Fruit fly (Drosophila melanogaster) whole organism, embryonic: Measurements from ENCODE around the gene CG44362.

ENCODE experiments used
- ATbp ChIP-seq: fragments of 200-800 bp; sonication (Bioruptor generic); optimal IDR thresholded peaks from 2 replicates; lab custom pipeline; 2017; ENCODE audit warnings: missing biosample characterization, mild to moderate bottlenecking, missing genetic modification characterization, missing genetic modification reagents
- Bteb2 ChIP-seq: fragments of 200-800 bp; sonication (Bioruptor generic); optimal IDR thresholded peaks from 2 replicates; lab custom pipeline; 2016; ENCODE audit warnings: missing biosample characterization, missing genetic modification characterization
- CG11247 ChIP-seq: fragments of 200-800 bp; sonication (Bioruptor generic); IDR thresholded peaks from 2 replicates; pipeline ENCODE4 v1.3.6; 2022; ENCODE audit warnings: missing biosample characterization, missing genetic modification characterization
- CG12155 ChIP-seq: fragments of 200-800 bp; sonication (Bioruptor generic); optimal IDR thresholded peaks from 3 replicates; lab custom pipeline; 2016; ENCODE audit warnings: missing biosample characterization, missing genetic modification characterization
- CG12391 ChIP-seq: fragments of 200-800 bp; sonication (Bioruptor generic); optimal IDR thresholded peaks from 3 replicates; lab custom pipeline; 2018; ENCODE audit warnings: missing biosample characterization, mild to moderate bottlenecking, missing genetic modification characterization, moderate library complexity
- CG12769 ChIP-seq: fragments of 200-800 bp; sonication (Bioruptor generic); optimal IDR thresholded peaks from 2 replicates; lab custom pipeline; 2019; ENCODE audit warnings: missing biosample characterization, mild to moderate bottlenecking, missing genetic modification characterization, moderate library complexity
- CG1529 ChIP-seq: fragments of 200-800 bp; sonication (Bioruptor generic); optimal IDR thresholded peaks from 3 replicates; lab custom pipeline; 2018; ENCODE audit warnings: missing biosample characterization, missing genetic modification characterization
- CG16815 ChIP-seq: fragments of 200-800 bp; sonication (Bioruptor generic); optimal IDR thresholded peaks from 3 replicates; lab custom pipeline; 2017; ENCODE audit warnings: missing biosample characterization, mild to moderate bottlenecking, missing genetic modification characterization
- CG18599 ChIP-seq: fragments of 200-800 bp; sonication (Bioruptor generic); optimal IDR thresholded peaks from 3 replicates; lab custom pipeline; 2017; ENCODE audit warnings: missing biosample characterization, missing genetic modification characterization, mild to moderate bottlenecking, moderate library complexity, missing genetic modification reagents
- CG2129 ChIP-seq: fragments of 200-800 bp; sonication (Bioruptor generic); IDR thresholded peaks from 2 replicates; pipeline ENCODE4 v1.3.6; 2022; ENCODE audit warnings: missing biosample characterization, missing genetic modification characterization; ENCODE audit not compliant: partially characterized antibody
- CG2202 ChIP-seq: fragments of 200-800 bp; sonication (Bioruptor generic); optimal IDR thresholded peaks from 2 replicates; lab custom pipeline; 2018; ENCODE audit warnings: missing biosample characterization, mild to moderate bottlenecking, missing genetic modification characterization
- CG31224 ChIP-seq: fragments of 200-800 bp; sonication (Bioruptor generic); IDR thresholded peaks from 2 replicates; pipeline ENCODE4 v1.3.6; 2022; ENCODE audit warnings: missing biosample characterization, missing genetic modification characterization
- CG31441 ChIP-seq: fragments of 200-800 bp; sonication (Bioruptor generic); IDR thresholded peaks from 2 replicates; pipeline ENCODE4 v1.3.6; 2022; ENCODE audit warnings: missing biosample characterization, missing genetic modification characterization
- CG3281 ChIP-seq: fragments of 200-800 bp; sonication (Bioruptor generic); optimal IDR thresholded peaks from 3 replicates; lab custom pipeline; 2017; ENCODE audit warnings: missing biosample characterization, mild to moderate bottlenecking, missing genetic modification characterization
- CG4730 ChIP-seq: fragments of 200-800 bp; sonication (Bioruptor generic); IDR thresholded peaks from 2 replicates; pipeline ENCODE4 v1.3.6; 2022; ENCODE audit warnings: missing biosample characterization, missing genetic modification characterization
- CG5245 ChIP-seq: fragments of 200-800 bp; sonication (Bioruptor generic); optimal IDR thresholded peaks from 3 replicates; lab custom pipeline; 2016; ENCODE audit warnings: missing biosample characterization, missing genetic modification characterization
- CG6813 ChIP-seq: fragments of 200-800 bp; sonication (Bioruptor generic); optimal IDR thresholded peaks from 2 replicates; lab custom pipeline; 2017; ENCODE audit warnings: missing biosample characterization, missing genetic modification characterization, mild to moderate bottlenecking, moderate library complexity, missing genetic modification reagents
- CG8089 ChIP-seq: fragments of 200-800 bp; sonication (Bioruptor generic); optimal IDR thresholded peaks from 3 replicates; lab custom pipeline; 2016; ENCODE audit warnings: missing biosample characterization, missing genetic modification characterization
- CG8281 ChIP-seq: fragments of 200-800 bp; sonication (Bioruptor generic); optimal IDR thresholded peaks from 2 replicates; lab custom pipeline; 2018; ENCODE audit warnings: missing biosample characterization, mild to moderate bottlenecking, missing genetic modification characterization, moderate library complexity
- CG9437 ChIP-seq: fragments of 200-800 bp; sonication (Bioruptor generic); optimal IDR thresholded peaks from 2 replicates; lab custom pipeline; 2018; ENCODE audit warnings: missing biosample characterization, mild to moderate bottlenecking, missing genetic modification characterization
- D19B ChIP-seq: fragments of 200-800 bp; sonication (Bioruptor generic); optimal IDR thresholded peaks from 2 replicates; lab custom pipeline; 2017; ENCODE audit warnings: missing biosample characterization, mild to moderate bottlenecking, missing genetic modification characterization
- Fer3 ChIP-seq: fragments of 200-800 bp; sonication (Bioruptor generic); optimal IDR thresholded peaks from 2 replicates; lab custom pipeline; 2018; ENCODE audit warnings: missing biosample characterization, mild to moderate bottlenecking, missing genetic modification characterization, moderate library complexity
- HLH4C ChIP-seq: fragments of 200-800 bp; sonication (Bioruptor generic); IDR thresholded peaks from 3 replicates; pipeline ENCODE4 v1.3.6; 2022; ENCODE audit warnings: missing biosample characterization, missing genetic modification characterization; ENCODE audit not compliant: partially characterized antibody
- Hr3 ChIP-seq: fragments of 200-800 bp; sonication (Bioruptor generic); optimal IDR thresholded peaks from 3 replicates; lab custom pipeline; 2016; ENCODE audit warnings: missing biosample characterization, missing genetic modification characterization
- Nf-YB ChIP-seq: fragments of 200-800 bp; sonication (Bioruptor generic); optimal IDR thresholded peaks from 3 replicates; lab custom pipeline; 2019; ENCODE audit warnings: missing biosample characterization, mild to moderate bottlenecking, missing genetic modification characterization, moderate library complexity
- Trl ChIP-seq, 3 experiments: fragments of >200 bp in 2 of 3; fragments of 200-800 bp in 1 of 3; sonication (Bioruptor generic) in 1 of 3; optimal IDR thresholded peaks; 2 replicates in 1 of 3; 3 replicates in 2 of 3; lab custom pipeline; 2016 to 2017; ENCODE audit warnings: missing biosample characterization in 1 of 3, missing genetic modification characterization in 1 of 3
- ash1 ChIP-seq: fragments of 200-800 bp; sonication (Bioruptor generic); optimal IDR thresholded peaks from 2 replicates; lab custom pipeline; 2018; ENCODE audit warnings: missing biosample characterization, mild to moderate bottlenecking, missing genetic modification characterization
- bbx ChIP-seq: fragments of 200-800 bp; sonication (Bioruptor generic); IDR thresholded peaks from 2 replicates; pipeline ENCODE4 v1.3.6; 2022; ENCODE audit warnings: missing biosample characterization, missing genetic modification characterization; ENCODE audit not compliant: partially characterized antibody
- chinmo ChIP-seq: fragments of 200-800 bp; sonication (Bioruptor generic); IDR thresholded peaks from 4 replicates; pipeline ENCODE4 v1.3.6; 2022; ENCODE audit warnings: missing biosample characterization, missing genetic modification characterization; ENCODE audit not compliant: partially characterized antibody
- crp ChIP-seq, 2 experiments: fragments of 200-800 bp; sonication (Bioruptor generic); optimal IDR thresholded peaks; 2 replicates in 1 of 2; 3 replicates in 1 of 2; lab custom pipeline; 2017; ENCODE audit warnings: missing biosample characterization in 2 of 2, missing genetic modification characterization in 2 of 2, mild to moderate bottlenecking in 1 of 2, moderate library complexity in 1 of 2
- cwo ChIP-seq: fragments of 200-800 bp; sonication (Bioruptor generic); optimal IDR thresholded peaks from 3 replicates; lab custom pipeline; 2017; ENCODE audit warnings: missing biosample characterization, missing genetic modification characterization, mild to moderate bottlenecking, moderate library complexity, missing genetic modification reagents
- da ChIP-seq: fragments of 200-800 bp; sonication (Bioruptor generic); optimal IDR thresholded peaks from 2 replicates; lab custom pipeline; 2016; ENCODE audit warnings: missing biosample characterization, missing genetic modification characterization
- grau ChIP-seq: fragments of 200-800 bp; optimal IDR thresholded peaks from 3 replicates; lab custom pipeline; 2019; ENCODE audit warnings: missing biosample characterization, mild to moderate bottlenecking, missing genetic modification characterization, moderate library complexity
- hb ChIP-seq: fragments of 200-800 bp; sonication (Bioruptor generic); IDR thresholded peaks from 3 replicates; pipeline ENCODE4 v1.3.6; 2022; ENCODE audit warnings: missing biosample characterization, missing genetic modification characterization; ENCODE audit not compliant: partially characterized antibody
- hkb ChIP-seq, 2 experiments: fragments of 200-800 bp in 1 of 2; fragments of >200 bp in 1 of 2; sonication (Bioruptor generic) in 1 of 2; IDR thresholded peaks in 1 of 2; optimal IDR thresholded peaks in 1 of 2; 2 replicates each; pipeline versions ENCODE4 v1.3.6 to Lab custom; 2017 to 2022; ENCODE audit warnings: missing biosample characterization in 1 of 2, missing genetic modification characterization in 1 of 2
- nerfin-1 ChIP-seq: fragments of 200-800 bp; sonication (Bioruptor generic); optimal IDR thresholded peaks from 3 replicates; lab custom pipeline; 2019; ENCODE audit warnings: missing biosample characterization, mild to moderate bottlenecking, missing genetic modification characterization, moderate library complexity
- otp ChIP-seq: fragments of 200-800 bp; sonication (Bioruptor generic); IDR thresholded peaks from 3 replicates; pipeline ENCODE4, ENCODE4 v1.3.6; 2022; ENCODE audit warnings: missing biosample characterization, missing genetic modification characterization
- pb ChIP-seq: fragments of 200-800 bp; sonication (Bioruptor generic); optimal IDR thresholded peaks from 3 replicates; lab custom pipeline; 2016; ENCODE audit warnings: missing biosample characterization, missing genetic modification characterization
- pita ChIP-seq: fragments of 200-800 bp; sonication (Bioruptor generic); optimal IDR thresholded peaks from 2 replicates; lab custom pipeline; 2017; ENCODE audit warnings: missing biosample characterization, mild to moderate bottlenecking, missing genetic modification characterization
- ranshi ChIP-seq: fragments of 200-800 bp; sonication (Bioruptor generic); IDR thresholded peaks from 2 replicates; pipeline ENCODE4 v1.3.6; 2022; ENCODE audit warnings: missing biosample characterization, missing genetic modification characterization
- sd ChIP-seq: fragments of 200-800 bp; sonication (Bioruptor generic); optimal IDR thresholded peaks from 3 replicates; lab custom pipeline; 2018; ENCODE audit warnings: missing biosample characterization, mild to moderate bottlenecking, missing genetic modification characterization, moderate library complexity
- slbo ChIP-seq: fragments of 200-800 bp; sonication (Bioruptor generic); IDR thresholded peaks from 2 replicates; pipeline ENCODE4 v1.3.6; 2022; ENCODE audit warnings: missing biosample characterization, missing genetic modification characterization
- sqz ChIP-seq: fragments of 200-800 bp; sonication (Bioruptor generic); optimal IDR thresholded peaks from 3 replicates; lab custom pipeline; 2018; ENCODE audit warnings: missing biosample characterization, mild to moderate bottlenecking, missing genetic modification characterization
- stwl ChIP-seq: fragments of 200-800 bp; sonication (Bioruptor generic); optimal IDR thresholded peaks from 3 replicates; lab custom pipeline; 2018; ENCODE audit warnings: missing biosample characterization, mild to moderate bottlenecking, missing genetic modification characterization, moderate library complexity
- unc-4 ChIP-seq: fragments of 200-800 bp; sonication (Bioruptor generic); IDR thresholded peaks from 2 replicates; pipeline ENCODE4 v1.3.6; 2022; ENCODE audit warnings: missing biosample characterization, missing genetic modification characterization; ENCODE audit not compliant: partially characterized antibody
- yki ChIP-seq: fragments of >200 bp; optimal IDR thresholded peaks from 3 replicates; lab custom pipeline; 2018
- zfh2 ChIP-seq: fragments of 200-800 bp; sonication (Bioruptor generic); optimal IDR thresholded peaks from 2 replicates; lab custom pipeline; 2016; ENCODE audit warnings: missing biosample characterization, missing genetic modification characterization

The CG44362 gene

DNA sequence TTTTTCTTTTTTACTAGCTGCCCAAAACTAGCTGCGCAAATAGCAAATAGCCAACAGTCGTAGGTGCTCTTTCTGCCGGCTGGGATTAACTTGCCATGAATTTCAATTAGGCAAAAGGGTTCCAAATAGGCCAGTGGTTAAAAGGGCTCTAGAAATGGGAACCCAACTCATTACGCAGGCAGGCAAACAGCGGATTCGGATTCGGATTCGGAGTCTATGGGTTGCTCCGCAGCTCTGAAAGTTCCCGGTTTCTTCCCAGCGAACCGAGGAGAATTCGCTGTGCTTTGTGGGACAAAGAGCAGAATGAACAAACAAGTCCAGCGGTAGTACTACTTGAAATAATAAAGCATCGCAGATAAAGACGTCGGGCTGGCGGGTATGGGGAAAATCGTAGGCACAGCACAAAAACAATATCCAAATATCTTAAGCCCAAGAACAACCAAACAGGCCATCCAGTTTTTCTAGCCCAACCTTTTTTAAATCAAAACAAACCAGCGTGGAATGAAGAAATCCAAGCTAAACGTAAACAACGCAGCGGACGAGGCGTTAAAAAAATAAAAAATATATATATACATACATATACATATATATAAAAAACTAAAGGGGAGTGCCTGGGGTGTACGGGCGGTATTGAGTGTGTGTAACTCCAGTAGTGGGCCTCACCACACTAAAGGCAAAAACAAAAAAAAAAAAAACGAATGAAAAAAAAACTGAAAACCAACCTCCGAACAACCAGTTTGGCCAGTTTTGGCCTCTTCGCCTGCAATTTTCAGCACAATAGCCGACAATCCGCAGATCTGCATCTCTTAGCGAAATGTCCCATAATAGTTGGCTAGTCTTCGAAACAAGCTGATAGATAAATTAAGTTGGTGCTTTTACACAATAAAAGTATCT is 44.8 kb downstream of the CG44362 start (continued):
- TF ChIP-seq ranshi = no peak
- TF ChIP-seq nerfin-1 = no peak
- TF ChIP-seq CG8089 (GFP tag; lab: Kevin White, UChicago) = no peak
- no peak for TF ChIP-seq da (GFP tag; lab: Kevin White, UChicago)
- no peak for TF ChIP-seq ash1
- TF ChIP-seq stwl (tag; lab: Kevin White, UChicago) = no peak
- no peak for TF ChIP-seq bbx (GFP tag; lab: Robert Waterston, UW)
- no peak for TF ChIP-seq otp (GFP tag; lab: Robert Waterston, UW)
- TF ChIP-seq pita = no peak
- peak; percentile 17 for TF ChIP-seq CG3281 (GFP tag; lab: Kevin White, UChicago)
- TF ChIP-seq CG2129 (GFP tag; lab: Robert Waterston, UW) = no peak
- peak; percentile 30 for TF ChIP-seq sd
- TF ChIP-seq chinmo = 0 out of 4 replicates have a peak, but pooled peaks have one; percentile 31
- no peak for TF ChIP-seq CG5245 (GFP tag; lab: Kevin White, UChicago)
- no peak for TF ChIP-seq HLH4C (GFP tag; lab: Robert Waterston, UW)
- TF ChIP-seq pb = no peak
- no peak for TF ChIP-seq CG2202 (tag; lab: Kevin White, UChicago)
- TF ChIP-seq sqz (GFP tag; lab: Kevin White, UChicago) = peak; percentile 70
- no peak for TF ChIP-seq crp (GFP tag; optimal IDR thresholded peaks at IDR 0.05; lab: Kevin White, UChicago)
- TF ChIP-seq CG12155 (GFP tag; lab: Kevin White, UChicago) = no peak
- TF ChIP-seq unc-4 (GFP tag; lab: Robert Waterston, UW) = no peak
- no peak for TF ChIP-seq Bteb2 (GFP tag; lab: Kevin White, UChicago)
- no peak for TF ChIP-seq hb
- TF ChIP-seq CG1529 (GFP tag; lab: Kevin White, UChicago) = no peak
- TF ChIP-seq grau (tag; lab: Kevin White, UChicago) = no peak
- TF ChIP-seq zfh2 (GFP tag; lab: Kevin White, UChicago) = no peak
- no peak for TF ChIP-seq CG4730
- peak; percentile 19 for TF ChIP-seq Fer3
- TF ChIP-seq CG9437 = no peak
- no peak for TF ChIP-seq Hr3
- no peak for TF ChIP-seq CG12391 (tag; lab: Kevin White, UChicago)
- no peak for TF ChIP-seq CG31224 (GFP tag; lab: Robert Waterston, UW)
- TF ChIP-seq ATbp (GFP tag; lab: Kevin White, UChicago) = no peak
- TF ChIP-seq CG11247 (GFP tag; lab: Robert Waterston, UW) = no peak
- TF ChIP-seq yki (lab: Kevin White, UChicago) = no peak
- TF ChIP-seq CG16815 = no peak
- TF ChIP-seq hkb (optimal IDR thresholded peaks at IDR 0.05; lab: Kevin White, UChicago) = no peak
- TF ChIP-seq hkb (GFP tag; IDR thresholded peaks at IDR 0.05; lab: Robert Waterston, UW) = 0 out of 2 replicates have a peak, but pooled peaks have one; percentile 9
- TF ChIP-seq CG18599 (GFP tag; lab: Kevin White, UChicago) = peak; percentile 38
- no peak for TF ChIP-seq D19B (GFP tag; lab: Kevin White, UChicago)
- no peak for TF ChIP-seq CG6813 (GFP tag; lab: Kevin White, UChicago)
- no peak for TF ChIP-seq slbo (GFP tag; lab: Robert Waterston, UW)
- TF ChIP-seq CG8281 (tag; lab: Kevin White, UChicago) = no peak
- TF ChIP-seq CG31441 (GFP tag; lab: Robert Waterston, UW) = no peak
- no peak for TF ChIP-seq cwo (GFP tag; lab: Kevin White, UChicago)
- no peak for TF ChIP-seq Nf-YB (GFP tag; lab: Kevin White, UChicago)
- no peak for TF ChIP-seq Trl (optimal IDR thresholded peaks at IDR 0.05; lab: Kevin White, UChicago)
- TF ChIP-seq Trl (GFP tag; optimal IDR thresholded peaks at IDR 0.05; lab: Kevin White, UChicago) = no peak
- TF ChIP-seq CG12769 (tag; lab: Kevin White, UChicago) = peak; percentile 87
